Worm (Caenorhabditis elegans): Measurements from ENCODE around the gene ham-2.

DNA sequence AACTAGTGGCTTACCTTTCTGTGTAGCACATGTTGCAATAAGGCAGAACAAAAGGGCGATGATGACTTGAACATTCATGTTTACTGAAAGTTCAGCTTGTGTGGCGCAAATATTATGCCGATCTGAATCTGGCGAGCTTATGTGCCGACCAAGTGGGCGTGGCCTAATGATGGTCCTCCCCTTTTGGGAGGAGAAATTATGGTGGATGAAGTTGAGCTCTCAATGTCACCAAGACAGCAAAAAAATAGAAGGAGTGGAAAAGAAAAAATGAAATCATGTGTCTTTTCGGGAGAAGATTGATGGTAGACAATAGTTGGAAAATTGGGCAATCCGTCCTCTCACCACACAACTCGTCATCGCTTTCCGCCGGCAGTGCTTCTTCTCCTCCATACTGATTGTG, 37.8 kb downstream of the ham-2 start, which contains the start of gene flp-12:
- no peak for TF ChIP-seq snu-23 (GFP tag; optimal IDR thresholded peaks at IDR 0.05)
- no peak for TF ChIP-seq mab-9 (GFP tag; IDR thresholded peaks at IDR 0.05)
- no peak for TF ChIP-seq sox-4 (tag; optimal IDR thresholded peaks at IDR 0.05)
- TF ChIP-seq sup-37 (GFP tag; optimal IDR thresholded peaks at IDR 0.05), result no peak
- TF ChIP-seq nhr-28 (tag; optimal IDR thresholded peaks at IDR 0.05), result no peak
- TF ChIP-seq lin-13 (GFP tag; optimal IDR thresholded peaks at IDR 0.05), result no peak
- TF ChIP-seq lin-15B (tag; optimal IDR thresholded peaks at IDR 0.05), result no peak
- TF ChIP-seq skn-1 (tag; optimal IDR thresholded peaks at IDR 0.05), result no peak
- TF ChIP-seq nhr-12 (tag; optimal IDR thresholded peaks at IDR 0.05), result no peak
- TF ChIP-seq sptf-1 (tag; optimal IDR thresholded peaks at IDR 0.05), result no peak
- no peak for TF ChIP-seq mep-1 (tag; optimal IDR thresholded peaks at IDR 0.05)
